Fruit fly (Drosophila melanogaster) whole organism, embryonic: ENCODE data around the gene NK7.1.

Source experiments
- Aef1 ChIP-seq: fragments of 200-800 bp; sonication (Bioruptor generic); IDR thresholded peaks from 3 replicates; pipeline ENCODE4 v1.3.6; 2022; ENCODE audit warnings: missing biosample characterization, missing genetic modification characterization
- Blimp-1 ChIP-seq: fragments of 200-800 bp; sonication (Bioruptor generic); optimal IDR thresholded peaks from 3 replicates; lab custom pipeline; 2018; ENCODE audit warnings: missing biosample characterization, missing genetic modification characterization, mild to moderate bottlenecking, moderate library complexity, missing genetic modification reagents
- CG1024 ChIP-seq: fragments of 200-800 bp; sonication (Bioruptor generic); IDR thresholded peaks from 2 replicates; pipeline ENCODE4 v1.3.6; 2022; ENCODE audit warnings: missing biosample characterization, missing genetic modification characterization
- CG10959 ChIP-seq: fragments of 200-800 bp; sonication (Bioruptor generic); IDR thresholded peaks from 2 replicates; pipeline ENCODE4 v1.3.6; 2022; ENCODE audit warnings: missing biosample characterization, missing genetic modification characterization
- CG11398 ChIP-seq: fragments of 200-800 bp; sonication (Bioruptor generic); optimal IDR thresholded peaks from 2 replicates; lab custom pipeline; 2016; ENCODE audit warnings: missing biosample characterization, missing genetic modification characterization
- CG11456 ChIP-seq: fragments of 200-800 bp; sonication (Bioruptor generic); IDR thresholded peaks from 3 replicates; pipeline ENCODE4 v1.3.6; 2022; ENCODE audit warnings: missing biosample characterization, missing genetic modification characterization
- CG11723 ChIP-seq: fragments of 200-800 bp; sonication (Bioruptor generic); optimal IDR thresholded peaks from 2 replicates; lab custom pipeline; 2017; ENCODE audit warnings: missing biosample characterization, mild to moderate bottlenecking, missing genetic modification characterization
- CG12236 ChIP-seq: fragments of 200-800 bp; sonication (Bioruptor generic); optimal IDR thresholded peaks from 2 replicates; lab custom pipeline; 2016; ENCODE audit warnings: missing biosample characterization, missing genetic modification characterization
- CG12659 ChIP-seq: fragments of 200-800 bp; sonication (Bioruptor generic); optimal IDR thresholded peaks from 3 replicates; lab custom pipeline; 2017; ENCODE audit warnings: mild to moderate bottlenecking, missing biosample characterization, missing genetic modification reagents, missing genetic modification characterization
- CG13424 ChIP-seq: fragments of 200-800 bp; sonication (Bioruptor generic); optimal IDR thresholded peaks from 2 replicates; lab custom pipeline; 2019; ENCODE audit warnings: missing biosample characterization, mild to moderate bottlenecking, missing genetic modification characterization, moderate library complexity
- CG15011 ChIP-seq: fragments of 200-800 bp; sonication (Bioruptor generic); optimal IDR thresholded peaks from 3 replicates; lab custom pipeline; 2018; ENCODE audit warnings: missing biosample characterization, mild to moderate bottlenecking, missing genetic modification characterization
- CG32767 ChIP-seq: fragments of 200-800 bp; sonication (Bioruptor generic); IDR thresholded peaks from 2 replicates; pipeline ENCODE4 v1.3.6; 2022; ENCODE audit warnings: missing biosample characterization, missing genetic modification characterization
- CG4404 ChIP-seq: fragments of 200-800 bp; sonication (Bioruptor generic); IDR thresholded peaks from 2 replicates; pipeline ENCODE4 v1.3.6; 2022; ENCODE audit warnings: missing biosample characterization, missing genetic modification characterization
- CG4424 ChIP-seq: fragments of 200-800 bp; sonication (Bioruptor generic); optimal IDR thresholded peaks from 3 replicates; lab custom pipeline; 2016; ENCODE audit warnings: missing biosample characterization, missing genetic modification characterization
- CG6272 ChIP-seq: fragments of 200-800 bp; sonication (Bioruptor generic); IDR thresholded peaks from 2 replicates; pipeline ENCODE4 v1.3.6; 2022; ENCODE audit warnings: missing biosample characterization, missing genetic modification characterization
- CG8089 ChIP-seq: fragments of 200-800 bp; sonication (Bioruptor generic); optimal IDR thresholded peaks from 3 replicates; lab custom pipeline; 2016; ENCODE audit warnings: missing biosample characterization, missing genetic modification characterization
- D ChIP-seq, 2 experiments: fragments of 200-800 bp in 1 of 2; fragments of >200 bp in 1 of 2; sonication (Bioruptor generic) in 1 of 2; optimal IDR thresholded peaks; 2 replicates in 1 of 2; 3 replicates in 1 of 2; lab custom pipeline; 2017; ENCODE audit warnings: mild to moderate bottlenecking in 1 of 2, missing biosample characterization in 1 of 2, missing genetic modification characterization in 1 of 2, missing genetic modification reagents in 1 of 2
- D19B ChIP-seq: fragments of 200-800 bp; sonication (Bioruptor generic); optimal IDR thresholded peaks from 2 replicates; lab custom pipeline; 2017; ENCODE audit warnings: missing biosample characterization, mild to moderate bottlenecking, missing genetic modification characterization
- Dfd ChIP-seq, 2 experiments: fragments of >200 bp; optimal IDR thresholded peaks; 2 replicates each; lab custom pipeline; 2017; ENCODE audit warnings: missing biosample characterization in 2 of 2, missing genetic modification characterization in 2 of 2
- E2f1 ChIP-seq: fragments of 200-800 bp; sonication (Bioruptor generic); IDR thresholded peaks from 2 replicates; pipeline ENCODE4 v1.3.6; 2022; ENCODE audit warnings: missing biosample characterization, missing genetic modification characterization
- Fer2 ChIP-seq: fragments of 200-800 bp; sonication (Bioruptor generic); optimal IDR thresholded peaks from 2 replicates; lab custom pipeline; 2018; ENCODE audit warnings: missing biosample characterization, mild to moderate bottlenecking, missing genetic modification characterization, moderate library complexity
- HLH3B ChIP-seq: fragments of 200-800 bp; sonication (Bioruptor generic); IDR thresholded peaks from 2 replicates; pipeline ENCODE4 v1.3.6; 2022; ENCODE audit warnings: missing biosample characterization, missing genetic modification characterization
- Hmr ChIP-seq: fragments of 200-800 bp; sonication (Bioruptor generic); optimal IDR thresholded peaks from 3 replicates; lab custom pipeline; 2017; ENCODE audit warnings: mild to moderate bottlenecking, missing biosample characterization, missing genetic modification reagents, missing genetic modification characterization
- Lim3 ChIP-seq: fragments of 200-800 bp; sonication (Bioruptor generic); IDR thresholded peaks from 2 replicates; pipeline ENCODE4 v1.3.6; 2022; ENCODE audit warnings: missing biosample characterization, missing genetic modification characterization
- MBD-R2 ChIP-seq: fragments of 200-800 bp; sonication (Bioruptor generic); IDR thresholded peaks from 2 replicates; pipeline ENCODE4 v1.3.6; 2022; ENCODE audit warnings: missing biosample characterization, missing genetic modification characterization
- Nf-YC ChIP-seq: fragments of 200-800 bp; optimal IDR thresholded peaks from 3 replicates; lab custom pipeline; 2019; ENCODE audit warnings: missing biosample characterization, mild to moderate bottlenecking, missing genetic modification characterization, moderate library complexity
- NfI ChIP-seq: fragments of 200-800 bp; sonication (Bioruptor generic); optimal IDR thresholded peaks from 3 replicates; lab custom pipeline; 2018; ENCODE audit warnings: missing biosample characterization, mild to moderate bottlenecking, missing genetic modification characterization, moderate library complexity
- Rx ChIP-seq: fragments of 200-800 bp; sonication (Bioruptor generic); IDR thresholded peaks from 2 replicates; pipeline ENCODE4 v1.3.6; 2022; ENCODE audit warnings: missing biosample characterization, missing genetic modification characterization
- abd-A ChIP-seq: fragments of 200-800 bp; sonication (Bioruptor generic); optimal IDR thresholded peaks from 3 replicates; lab custom pipeline; 2019; ENCODE audit warnings: missing biosample characterization, mild to moderate bottlenecking, missing genetic modification characterization, moderate library complexity
- ac ChIP-seq: fragments of 200-800 bp; sonication (Bioruptor generic); optimal IDR thresholded peaks from 3 replicates; lab custom pipeline; 2017; ENCODE audit warnings: missing biosample characterization, mild to moderate bottlenecking, missing genetic modification characterization
- bbx ChIP-seq: fragments of 200-800 bp; sonication (Bioruptor generic); IDR thresholded peaks from 2 replicates; pipeline ENCODE4 v1.3.6; 2022; ENCODE audit warnings: missing biosample characterization, missing genetic modification characterization; ENCODE audit not compliant: partially characterized antibody
- bigmax ChIP-seq: fragments of 200-800 bp; sonication (Bioruptor generic); optimal IDR thresholded peaks from 2 replicates; lab custom pipeline; 2018; ENCODE audit warnings: missing biosample characterization, mild to moderate bottlenecking, missing genetic modification characterization
- corto ChIP-seq: fragments of 200-800 bp; sonication (Bioruptor generic); optimal IDR thresholded peaks from 2 replicates; lab custom pipeline; 2016; ENCODE audit warnings: missing biosample characterization, mild to moderate bottlenecking, missing genetic modification characterization, moderate library complexity
- dm ChIP-seq: fragments of 200-800 bp; sonication (Bioruptor generic); optimal IDR thresholded peaks from 3 replicates; lab custom pipeline; 2016; ENCODE audit warnings: missing biosample characterization, missing genetic modification characterization
- exex ChIP-seq: fragments of 200-800 bp; sonication (Bioruptor generic); optimal IDR thresholded peaks from 4 replicates; lab custom pipeline; 2018; ENCODE audit warnings: missing biosample characterization, mild to moderate bottlenecking, missing genetic modification characterization, moderate library complexity
- insv ChIP-seq, 2 experiments: fragments of 200-800 bp; sonication (Bioruptor generic); optimal IDR thresholded peaks; 3 replicates each; lab custom pipeline; 2016 to 2018; ENCODE audit warnings: missing biosample characterization in 2 of 2, missing genetic modification characterization in 2 of 2
- jing ChIP-seq: fragments of 200-800 bp; sonication (Bioruptor generic); optimal IDR thresholded peaks from 2 replicates; lab custom pipeline; 2018; ENCODE audit warnings: missing biosample characterization, mild to moderate bottlenecking, missing genetic modification characterization
- lov ChIP-seq, 2 experiments: fragments of 200-800 bp in 1 of 2; fragments of >200 bp in 1 of 2; sonication (Bioruptor generic) in 1 of 2; IDR thresholded peaks in 1 of 2; optimal IDR thresholded peaks in 1 of 2; 2 replicates in 1 of 2; 3 replicates in 1 of 2; pipeline versions ENCODE4 v1.3.6 to Lab custom; 2017 to 2022; ENCODE audit warnings: missing biosample characterization in 1 of 2, missing genetic modification characterization in 1 of 2
- luna ChIP-seq: fragments of 200-800 bp; sonication (Bioruptor generic); optimal IDR thresholded peaks from 2 replicates; lab custom pipeline; 2016; ENCODE audit warnings: missing biosample characterization, missing genetic modification characterization
- nerfin-2 ChIP-seq: fragments of 200-800 bp; sonication (Bioruptor generic); IDR thresholded peaks from 2 replicates; pipeline ENCODE4 v1.3.6; 2022; ENCODE audit warnings: missing biosample characterization, missing genetic modification characterization; ENCODE audit not compliant: partially characterized antibody
- nmo ChIP-seq: fragments of 200-800 bp; sonication (Bioruptor generic); optimal IDR thresholded peaks from 2 replicates; lab custom pipeline; 2018; ENCODE audit warnings: missing biosample characterization, mild to moderate bottlenecking, missing genetic modification characterization, moderate library complexity
- oc ChIP-seq: fragments of 200-800 bp; sonication (Bioruptor generic); optimal IDR thresholded peaks from 2 replicates; lab custom pipeline; 2018; ENCODE audit warnings: missing biosample characterization, mild to moderate bottlenecking, missing genetic modification characterization, moderate library complexity
- pho ChIP-seq: fragments of 200-800 bp; sonication (Bioruptor generic); optimal IDR thresholded peaks from 2 replicates; lab custom pipeline; 2016; ENCODE audit warnings: missing biosample characterization, missing genetic modification characterization
- prd ChIP-seq, 3 experiments: fragments of >200 bp in 2 of 3; fragments of 200-800 bp in 1 of 3; sonication (Bioruptor generic) in 1 of 3; optimal IDR thresholded peaks in 2 of 3; IDR thresholded peaks in 1 of 3; 2 replicates in 2 of 3; 3 replicates in 1 of 3; pipeline versions ENCODE4 v1.3.6 to Lab custom; 2017 to 2022; ENCODE audit warnings: missing biosample characterization in 1 of 3, missing genetic modification characterization in 1 of 3
- psq ChIP-seq: fragments of 200-800 bp; sonication (Bioruptor generic); optimal IDR thresholded peaks from 2 replicates; lab custom pipeline; 2017; ENCODE audit warnings: missing biosample characterization, missing genetic modification characterization
- tio ChIP-seq: fragments of 200-800 bp; sonication (Bioruptor generic); optimal IDR thresholded peaks from 2 replicates; lab custom pipeline; 2017; ENCODE audit warnings: missing biosample characterization, missing genetic modification characterization, inconsistent platforms
- toy ChIP-seq: fragments of 200-800 bp; sonication (Bioruptor generic); IDR thresholded peaks from 2 replicates; pipeline ENCODE4 v1.3.6; 2022; ENCODE audit warnings: missing biosample characterization, missing genetic modification characterization
- vvl ChIP-seq: fragments of 200-800 bp; sonication (Bioruptor generic); IDR thresholded peaks from 2 replicates; pipeline ENCODE4 v1.3.6; 2022; ENCODE audit warnings: missing biosample characterization, missing genetic modification characterization
- wor ChIP-seq: fragments of 200-800 bp; sonication (Bioruptor generic); IDR thresholded peaks from 2 replicates; pipeline ENCODE4 v1.3.6; 2022; ENCODE audit warnings: missing biosample characterization, missing genetic modification characterization

Gene NK7.1

dm6 chr3R:14353733-14354152, 19.0 kb downstream of the NK7.1 start (continued):
- TF ChIP-seq dm (GFP tag; lab: Kevin White, UChicago) (no peak), CG10959 (GFP tag; lab: Robert Waterston, UW) (no peak), Dfd (GFP tag; optimal IDR thresholded peaks at IDR 0.05; lab: Kevin White, UChicago) (no peak), CG11398 (no peak), toy (GFP tag; lab: Robert Waterston, UW) (peak; percentile 42; the same call in 1 of the 2 replicates), CG6272 (GFP tag; lab: Robert Waterston, UW) (no peak), NfI (GFP tag; lab: Kevin White, UChicago) (peak; percentile 44), CG32767 (GFP tag; lab: Robert Waterston, UW) (no peak), CG12236 (GFP tag; lab: Kevin White, UChicago) (no peak), corto (GFP tag; lab: Kevin White, UChicago) (peak; percentile 25), vvl (GFP tag; lab: Robert Waterston, UW) (peak; percentile 41; the same call in 1 of the 2 replicates), jing (peak; percentile 0), Hmr (GFP tag; lab: Kevin White, UChicago) (peak; percentile 75), E2f1 (GFP tag; lab: Robert Waterston, UW) (peak; percentile 60; the same call in 1 of the 2 replicates), HLH3B (GFP tag; lab: Robert Waterston, UW) (peak; percentile 62), CG15011 (GFP tag; lab: Kevin White, UChicago) (peak; percentile 69), oc (tag; lab: Kevin White, UChicago) (peak; percentile 16), D (optimal IDR thresholded peaks at IDR 0.05; lab: Kevin White, UChicago) (no peak), D (GFP tag; optimal IDR thresholded peaks at IDR 0.05; lab: Kevin White, UChicago) (peak; percentile 69), CG12659 (GFP tag; lab: Kevin White, UChicago) (peak; percentile 59), insv (GFP tag; optimal IDR thresholded peaks at IDR 0.05; lab: Kevin White, UChicago) (no peak), CG13424 (tag; lab: Kevin White, UChicago) (peak; percentile 71), Fer2 (tag; lab: Kevin White, UChicago) (peak; percentile 70), MBD-R2 (GFP tag; lab: Robert Waterston, UW) (no peak), abd-A (no peak), Nf-YC (tag; lab: Kevin White, UChicago) (peak; percentile 48), Rx (GFP tag; lab: Robert Waterston, UW) (no peak), bigmax (no peak), nmo (GFP tag; lab: Kevin White, UChicago) (peak; percentile 74), CG11456 (GFP tag; lab: Robert Waterston, UW) (no peak), CG4424 (GFP tag; lab: Kevin White, UChicago) (peak; percentile 68), prd (optimal IDR thresholded peaks at IDR 0.05; lab: Kevin White, UChicago) (no peak), prd (GFP tag; IDR thresholded peaks at IDR 0.05; lab: Robert Waterston, UW) (peak; percentile 66), luna (no peak), CG1024 (GFP tag; lab: Robert Waterston, UW) (no peak; the same call in 1 of the 2 replicates), Aef1 (GFP tag; lab: Robert Waterston, UW) (no peak), lov (optimal IDR thresholded peaks at IDR 0.05; lab: Kevin White, UChicago) (no peak), lov (GFP tag; IDR thresholded peaks at IDR 0.05; lab: Robert Waterston, UW) (no peak), psq (no peak), bbx (GFP tag; lab: Robert Waterston, UW) (no peak), ac (no peak), Blimp-1 (GFP tag; lab: Kevin White, UChicago) (peak; percentile 81), CG11723 (GFP tag; lab: Kevin White, UChicago) (no peak), nerfin-2 (GFP tag; lab: Robert Waterston, UW) (no peak), Lim3 (GFP tag; lab: Robert Waterston, UW) (no peak), CG8089 (GFP tag; lab: Kevin White, UChicago) (no peak), pho (GFP tag; lab: Kevin White, UChicago) (no peak), tio (peak; percentile 13), exex (peak; percentile 14), wor (peak; percentile 55), CG4404 (GFP tag; lab: Robert Waterston, UW) (peak; percentile 47), D19B (GFP tag; lab: Kevin White, UChicago) (peak; percentile 45)
